Worm (Caenorhabditis elegans) whole organism, young adult: ENCODE results near the gene F32A11.1.

Experiments used
- B0261.1 ChIP-seq: sonication (generic microtip); optimal IDR thresholded peaks from 2 replicates; lab custom pipeline; 2016; ENCODE audit warnings: mild to moderate bottlenecking, missing genetic modification characterization, moderate library complexity, missing compliant biosample characterization
- B0336.3 ChIP-seq: fragments of 200-800 bp; sonication (Bioruptor generic); IDR thresholded peaks from 2 replicates; pipeline ENCODE4 v1.3.6; 2022; ENCODE audit warnings: missing genetic modification characterization, missing compliant biosample characterization
- D2030.7 ChIP-seq: fragments of 200-800 bp; sonication (Bioruptor generic); IDR thresholded peaks from 2 replicates; pipeline ENCODE4 v1.3.6; 2022; ENCODE audit warnings: missing genetic modification reagents, missing genetic modification characterization, missing compliant biosample characterization
- F37B4.10 ChIP-seq: fragments of 200-800 bp; sonication (Bioruptor generic); IDR thresholded peaks from 2 replicates; pipeline ENCODE4 v1.3.6; 2022; ENCODE audit warnings: missing genetic modification characterization, missing compliant biosample characterization
- F55B11.4 ChIP-seq: sonication (generic microtip); optimal IDR thresholded peaks from 2 replicates; lab custom pipeline; 2016; ENCODE audit warnings: missing compliant biosample characterization, missing genetic modification characterization, borderline replicate concordance; ENCODE audit not compliant: insufficient read depth
- athp-1 ChIP-seq: sonication (generic microtip); optimal IDR thresholded peaks from 2 replicates; lab custom pipeline; 2017; ENCODE audit warnings: mild to moderate bottlenecking, missing genetic modification characterization, missing compliant biosample characterization
- attf-5 ChIP-seq: fragments of 200-800 bp; sonication (Bioruptor generic); optimal IDR thresholded peaks from 2 replicates; lab custom pipeline; 2018; ENCODE audit warnings: mild to moderate bottlenecking, missing genetic modification characterization, missing compliant biosample characterization
- bed-1 ChIP-seq: fragments of 200-800 bp; sonication (Bioruptor generic); IDR thresholded peaks from 2 replicates; pipeline ENCODE4 v1.3.6; 2022; ENCODE audit warnings: missing genetic modification reagents, missing genetic modification characterization, missing compliant biosample characterization
- cebp-1 ChIP-seq, 2 experiments: fragments of 200-800 bp in 1 of 2; sonication (Bioruptor generic) in 1 of 2; sonication (generic microtip) in 1 of 2; IDR thresholded peaks in 1 of 2; optimal IDR thresholded peaks in 1 of 2; 2 replicates each; pipeline versions ENCODE4 v1.3.6 to Lab custom; 2017 to 2022; ENCODE audit warnings: missing compliant biosample characterization in 2 of 2, missing genetic modification characterization in 2 of 2, mild to moderate bottlenecking in 1 of 2, missing genetic modification reagents in 1 of 2, moderate library complexity in 1 of 2
- chd-7 ChIP-seq: sonication (generic microtip); optimal IDR thresholded peaks from 2 replicates; lab custom pipeline; 2016; ENCODE audit warnings: mild to moderate bottlenecking, missing genetic modification characterization, moderate library complexity, missing compliant biosample characterization
- die-1 ChIP-seq: sonication (generic microtip); optimal IDR thresholded peaks from 2 replicates; lab custom pipeline; 2016; ENCODE audit warnings: missing genotype, mild to moderate bottlenecking, missing genetic modification characterization, missing compliant biosample characterization
- dox-1 ChIP-seq: fragments of 200-800 bp; sonication (Bioruptor generic); IDR thresholded peaks from 2 replicates; pipeline ENCODE4 v1.3.6; 2022; ENCODE audit warnings: missing genetic modification reagents, missing genetic modification characterization, missing compliant biosample characterization
- ekl-4 ChIP-seq: fragments of 200-800 bp; sonication (Bioruptor generic); IDR thresholded peaks from 2 replicates; pipeline ENCODE4 v1.3.6; 2022; ENCODE audit warnings: missing genetic modification reagents, missing genetic modification characterization, missing compliant biosample characterization
- ets-4 ChIP-seq: fragments of 200-800 bp; sonication (Bioruptor generic); optimal IDR thresholded peaks from 2 replicates; lab custom pipeline; 2018; ENCODE audit warnings: mild to moderate bottlenecking, missing genetic modification characterization, missing compliant biosample characterization
- gei-17 ChIP-seq: fragments of 200-800 bp; sonication (Bioruptor generic); optimal IDR thresholded peaks from 2 replicates; lab custom pipeline; 2018; ENCODE audit warnings: mild to moderate bottlenecking, missing genetic modification characterization, missing compliant biosample characterization
- hlh-12 ChIP-seq: sonication (generic microtip); optimal IDR thresholded peaks from 2 replicates; lab custom pipeline; 2016; ENCODE audit warnings: missing genetic modification characterization, missing compliant biosample characterization
- hmg-20 ChIP-seq: fragments of 200-800 bp; sonication (Bioruptor generic); IDR thresholded peaks from 2 replicates; pipeline ENCODE4 v1.3.6; 2022; ENCODE audit warnings: missing genetic modification reagents, missing genetic modification characterization, missing compliant biosample characterization
- let-607 ChIP-seq, 2 experiments: fragments of 200-800 bp in 1 of 2; sonication (Bioruptor generic) in 1 of 2; sonication (generic microtip) in 1 of 2; optimal IDR thresholded peaks; 2 replicates each; lab custom pipeline; 2016 to 2018; ENCODE audit warnings: mild to moderate bottlenecking in 2 of 2, missing compliant biosample characterization in 2 of 2, missing genetic modification characterization in 2 of 2, moderate library complexity in 2 of 2, missing genotype in 1 of 2
- lin-26 ChIP-seq: fragments of 200-800 bp; sonication (Bioruptor generic); IDR thresholded peaks from 2 replicates; pipeline ENCODE4 v1.3.6; 2022; ENCODE audit warnings: missing genetic modification reagents, missing genetic modification characterization, missing compliant biosample characterization
- lin-54 ChIP-seq: fragments of 200-800 bp; sonication (Bioruptor generic); optimal IDR thresholded peaks from 2 replicates; lab custom pipeline; 2018; ENCODE audit warnings: mild to moderate bottlenecking, missing genetic modification characterization, missing compliant biosample characterization
- mcd-1 ChIP-seq: fragments of 200-800 bp; sonication (Bioruptor generic); IDR thresholded peaks from 2 replicates; pipeline ENCODE4 v1.3.6; 2022; ENCODE audit warnings: missing genetic modification reagents, missing genetic modification characterization, missing compliant biosample characterization
- mel-28 ChIP-seq: sonication (generic microtip); optimal IDR thresholded peaks from 2 replicates; lab custom pipeline; 2016; ENCODE audit warnings: borderline replicate concordance, mild to moderate bottlenecking, missing genetic modification characterization, missing compliant biosample characterization
- mes-4 ChIP-seq: sonication (generic microtip); optimal IDR thresholded peaks from 2 replicates; lab custom pipeline; 2016; ENCODE audit warnings: missing genotype, missing genetic modification characterization, missing compliant biosample characterization
- nhr-80 ChIP-seq: sonication (generic microtip); optimal IDR thresholded peaks from 2 replicates; lab custom pipeline; 2016; ENCODE audit warnings: missing genetic modification characterization, missing compliant biosample characterization
- pha-4 ChIP-seq: fragments of 150-350 bp; sonication (generic microtip); optimal IDR thresholded peaks from 2 replicates; lab custom pipeline; 2014; ENCODE audit warnings: missing biosample characterization, missing genetic modification reagents, missing genetic modification characterization
- rec-8 ChIP-seq, 2 experiments: sonication (generic microtip); optimal IDR thresholded peaks; 2 replicates each; lab custom pipeline; 2016; ENCODE audit warnings: mild to moderate bottlenecking in 2 of 2, missing genetic modification characterization in 2 of 2, missing genetic modification reagents in 2 of 2, missing genotype in 2 of 2, missing biosample characterization in 1 of 2, missing compliant biosample characterization in 1 of 2, moderate library complexity in 1 of 2
- sea-2 ChIP-seq: fragments of 200-800 bp; sonication (Bioruptor generic); IDR thresholded peaks from 2 replicates; pipeline ENCODE4 v1.3.6; 2022; ENCODE audit warnings: missing genetic modification characterization, missing compliant biosample characterization
- snpc-1.3 ChIP-seq: sonication (generic microtip); optimal IDR thresholded peaks from 2 replicates; lab custom pipeline; 2017; ENCODE audit warnings: missing genetic modification characterization, mild to moderate bottlenecking, missing compliant biosample characterization, antibody characterized with exemption, moderate library complexity, missing genotype, missing genetic modification reagents; ENCODE audit not compliant: insufficient read depth
- tbp1 ChIP-seq: fragments of 200-800 bp; sonication (Bioruptor generic); optimal IDR thresholded peaks from 2 replicates; lab custom pipeline; 2018; ENCODE audit warnings: mild to moderate bottlenecking, missing genetic modification characterization, missing compliant biosample characterization
- ztf-6 ChIP-seq: fragments of 200-800 bp; sonication (Bioruptor generic); IDR thresholded peaks from 2 replicates; pipeline ENCODE4 v1.3.6; 2022; ENCODE audit warnings: missing genetic modification reagents, missing genetic modification characterization, missing compliant biosample characterization

F32A11.1 gene

DNA sequence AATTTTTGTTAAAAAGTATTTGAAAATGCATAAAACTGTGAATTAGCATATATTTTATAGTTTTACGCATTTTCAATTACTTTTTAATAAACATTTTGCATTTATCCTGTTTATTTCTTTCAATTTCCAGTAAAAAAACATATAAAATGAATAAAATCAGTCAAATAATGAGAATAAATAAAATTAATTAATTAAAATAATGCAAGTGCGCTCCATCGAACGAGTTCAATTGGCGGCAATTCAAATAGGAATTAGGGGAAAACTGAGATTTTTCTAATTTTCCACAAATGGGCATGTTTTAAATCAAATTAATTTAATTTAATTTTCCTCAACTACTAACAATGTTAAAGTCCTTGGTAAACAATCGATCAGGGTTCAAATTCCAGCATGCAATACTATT lies 1.1 kb upstream of the F32A11.1 start:
- 0 out of 2 replicates have a peak, but pooled peaks have one; percentile 11 for TF ChIP-seq D2030.7 (GFP tag; lab: Robert Waterston, UW)
- TF ChIP-seq mcd-1 = peak; percentile 63
- TF ChIP-seq die-1 (tag; lab: Kevin White, UChicago) = no peak
- TF ChIP-seq lin-54 (GFP tag; lab: Kevin White, UChicago) = peak; percentile 59
- no peak for TF ChIP-seq hmg-20 (GFP tag; lab: Robert Waterston, UW)

ce11 chrII:13159869-13160268 lies 2.7 kb downstream of the F32A11.1 start:
- TF ChIP-seq F37B4.10 (0 out of 2 replicates have a peak, but pooled peaks have one; percentile 49), let-607 (tag; optimal IDR thresholded peaks at IDR 0.05; lab: Kevin White, UChicago) (no peak), gei-17 (GFP tag; lab: Kevin White, UChicago) (no peak), hlh-12 (tag; lab: Kevin White, UChicago) (no peak), ekl-4 (GFP tag; lab: Robert Waterston, UW) (no peak), cebp-1 (GFP tag; IDR thresholded peaks at IDR 0.05; lab: Robert Waterston, UW) (no peak), cebp-1 (tag; optimal IDR thresholded peaks at IDR 0.05; lab: Kevin White, UChicago) (peak; percentile 38), mes-4 (tag; lab: Kevin White, UChicago) (no peak), B0261.1 (tag; lab: Kevin White, UChicago) (no peak), nhr-80 (no peak)

- no peak for TF ChIP-seq B0261.1 (tag; lab: Kevin White, UChicago)
- TF ChIP-seq ets-4 (GFP tag; lab: Kevin White, UChicago) = no peak
- TF ChIP-seq pha-4 (tag; lab: Kevin White, UChicago) = no peak
- TF ChIP-seq nhr-80 = no peak
- TF ChIP-seq F37B4.10 = no peak
- TF ChIP-seq lin-26 (GFP tag; lab: Robert Waterston, UW) = no peak
- no peak for TF ChIP-seq sea-2
- TF ChIP-seq chd-7 (tag; lab: Kevin White, UChicago) = no peak
- TF ChIP-seq tbp1 (GFP tag; lab: Kevin White, UChicago) = no peak
- no peak for TF ChIP-seq ztf-6 (GFP tag; lab: Robert Waterston, UW)
- TF ChIP-seq, all 124 proteins: peak for 0
Observed at ce11 chrII:13163009-13163408, 5.9 kb downstream of the F32A11.1 start.

DNA sequence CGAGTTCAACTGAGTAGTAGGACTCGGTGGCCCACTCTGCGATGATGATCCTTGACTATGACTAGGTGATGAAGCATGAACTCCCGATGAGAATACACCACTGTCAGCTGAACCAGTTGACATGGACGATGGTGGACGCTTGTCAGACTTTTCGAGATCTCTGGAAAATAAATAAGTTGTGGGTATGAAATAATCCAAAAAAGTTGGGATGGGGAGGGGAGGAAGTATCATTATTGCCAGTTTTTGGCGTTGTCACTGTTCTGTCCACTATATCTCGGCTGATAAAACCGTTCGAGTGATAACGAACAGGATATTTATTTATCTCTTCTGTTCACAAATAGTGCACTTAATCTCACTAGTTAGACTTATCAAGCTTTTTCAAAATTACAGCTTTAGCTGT lies 6.9 kb downstream of the F32A11.1 start:
- TF ChIP-seq attf-5 (peak; percentile 6), snpc-1.3 (tag; lab: Kevin White, UChicago) (no peak)
- TF ChIP-seq, all 124 proteins: peak for 1

DNA sequence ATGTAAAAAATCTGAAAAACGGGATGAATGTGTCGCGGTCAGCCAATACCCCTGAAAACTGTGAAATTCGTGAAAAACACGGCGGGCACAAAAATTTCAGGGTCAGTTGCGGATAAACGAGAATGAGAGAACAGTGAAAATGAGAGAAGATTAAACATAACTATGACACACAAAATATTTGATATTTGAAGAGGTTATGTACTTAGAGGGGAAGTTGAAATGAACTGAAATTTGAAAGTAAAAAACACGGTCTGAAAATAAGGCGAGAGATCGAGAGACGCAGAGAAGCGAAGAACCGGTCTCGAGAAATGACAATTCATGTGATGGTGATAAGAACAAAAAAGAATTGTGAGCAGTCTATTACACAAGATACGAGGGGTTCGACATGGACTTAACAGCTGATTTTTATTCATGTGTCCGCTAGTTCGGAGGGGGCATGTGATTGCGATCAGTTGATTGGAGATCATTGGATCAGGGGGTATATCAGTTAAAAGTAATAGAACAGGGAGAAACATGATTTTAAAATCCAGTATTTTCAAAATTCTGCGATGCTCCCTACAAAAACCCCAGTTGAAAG lies 8.6 kb downstream of the F32A11.1 start, which contains the start of gene moe-3:
Gene moe-3 (minus strand): TSS at position 51 of the 577 bp plus-strand sequence.
- 0 out of 2 replicates have a peak, but pooled peaks have one; percentile 19 for TF ChIP-seq B0336.3 (GFP tag; lab: Robert Waterston, UW)
- TF ChIP-seq mcd-1 = peak; percentile 23; the same call in 1 of the 2 replicates
- TF ChIP-seq attf-5 = peak; percentile 51
- TF ChIP-seq mel-28 (tag; lab: Kevin White, UChicago) = no peak
- TF ChIP-seq cebp-1 (GFP tag; IDR thresholded peaks at IDR 0.05; lab: Robert Waterston, UW) = no peak
- peak; percentile 55 for TF ChIP-seq cebp-1 (tag; optimal IDR thresholded peaks at IDR 0.05; lab: Kevin White, UChicago)
- no peak for TF ChIP-seq F55B11.4 (tag; lab: Kevin White, UChicago)
- no peak for TF ChIP-seq bed-1 (GFP tag; lab: Robert Waterston, UW)
- TF ChIP-seq nhr-80 = peak; percentile 73
- no peak for TF ChIP-seq rec-8 (tag; optimal IDR thresholded peaks at IDR 0.05; lab: Kevin White, UChicago)
- no peak for TF ChIP-seq athp-1 (tag; lab: Kevin White, UChicago)
- TF ChIP-seq dox-1 (GFP tag; lab: Robert Waterston, UW) = 0 out of 2 replicates have a peak, but pooled peaks have one; percentile 27
- TF ChIP-seq, all 124 proteins: peak for 6
